Worm (Caenorhabditis elegans) whole organism, midembryonic: ENCODE results near the gene ugt-1.

Experiments
- flt-1 ChIP-seq: fragments of 200-800 bp; sonication (Bioruptor generic); IDR thresholded peaks from 2 replicates; pipeline ENCODE4 v1.3.6; 2022; ENCODE audit warnings: missing genetic modification characterization, missing compliant biosample characterization
- ref-1 ChIP-seq: fragments of 200-800 bp; sonication (Bioruptor generic); conservative IDR thresholded peaks from 2 replicates; pipeline ENCODE4 v1.3.6; 2022; ENCODE audit warnings: missing genetic modification reagents, missing genetic modification characterization, missing compliant biosample characterization
- tab-1 ChIP-seq: fragments of 200-800 bp; sonication (Bioruptor generic); IDR thresholded peaks from 2 replicates; pipeline ENCODE4 v1.3.6; 2022; ENCODE audit warnings: missing genetic modification characterization, missing compliant biosample characterization

DNA sequence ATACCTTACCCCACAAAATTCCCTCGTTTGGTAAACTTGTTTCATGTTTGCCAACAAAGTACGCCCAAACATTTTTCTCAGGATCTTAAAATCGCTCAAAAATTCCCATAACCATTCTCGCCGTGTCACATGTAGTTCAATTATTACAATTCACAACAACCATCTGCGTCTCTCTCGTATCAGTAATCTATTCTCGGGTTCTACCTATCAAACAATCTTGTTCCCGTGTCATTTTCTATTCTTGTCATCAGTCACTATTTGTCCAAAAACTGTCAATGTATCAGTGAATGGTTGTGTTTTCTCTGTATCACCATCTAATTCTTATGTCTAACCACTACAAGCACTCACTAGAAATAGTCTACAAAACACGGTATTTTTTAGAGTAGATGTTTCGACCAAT is 24.3 kb upstream of the ugt-1 start:
- TF ChIP-seq flt-1 (GFP tag; lab: Robert Waterston, UW), result no peak
- no peak for TF ChIP-seq ref-1
- no peak for TF ChIP-seq tab-1 (GFP tag; lab: Robert Waterston, UW)
